Worm (Caenorhabditis elegans) whole organism, late embryonic: ENCODE results near the gene M04D8.8.

ENCODE experiments used
- C08G9.2 ChIP-seq: sonication (generic microtip); optimal IDR thresholded peaks from 2 replicates; lab custom pipeline; 2016; ENCODE audit warnings: mild to moderate bottlenecking, missing genetic modification characterization, moderate library complexity, missing compliant biosample characterization
- T23F11.4 ChIP-seq: fragments of 200-800 bp; sonication (Bioruptor generic); optimal IDR thresholded peaks from 2 replicates; lab custom pipeline; 2018; ENCODE audit warnings: mild to moderate bottlenecking, missing genetic modification characterization, missing compliant biosample characterization
- Y22D7AL.16 ChIP-seq: sonication (generic microtip); optimal IDR thresholded peaks from 2 replicates; lab custom pipeline; 2016; ENCODE audit warnings: missing genetic modification characterization, missing compliant biosample characterization
- ahr-1 ChIP-seq: sonication (generic microtip); optimal IDR thresholded peaks from 2 replicates; lab custom pipeline; 2016; ENCODE audit warnings: missing genetic modification characterization, missing compliant biosample characterization
- ceh-14 ChIP-seq: sonication (generic microtip); optimal IDR thresholded peaks from 2 replicates; lab custom pipeline; 2016; ENCODE audit warnings: missing genotype, missing genetic modification characterization, missing compliant biosample characterization
- ceh-19 ChIP-seq: fragments of 200-800 bp; sonication (Bioruptor generic); optimal IDR thresholded peaks from 2 replicates; lab custom pipeline; 2018; ENCODE audit warnings: mild to moderate bottlenecking, missing genetic modification characterization, missing compliant biosample characterization
- ceh-22 ChIP-seq: sonication (generic microtip); optimal IDR thresholded peaks from 2 replicates; lab custom pipeline; 2017; ENCODE audit warnings: missing biosample characterization, missing genetic modification characterization
- ceh-31 ChIP-seq: sonication (generic microtip); optimal IDR thresholded peaks from 2 replicates; lab custom pipeline; 2016; ENCODE audit warnings: missing genetic modification characterization, missing compliant biosample characterization
- ceh-34 ChIP-seq: sonication (generic microtip); optimal IDR thresholded peaks from 2 replicates; lab custom pipeline; 2016; ENCODE audit warnings: mild to moderate bottlenecking, missing genetic modification characterization, missing compliant biosample characterization
- ceh-45 ChIP-seq: fragments of 200-800 bp; sonication (Bioruptor generic); IDR thresholded peaks from 2 replicates; pipeline ENCODE4 v1.3.6; 2022; ENCODE audit warnings: missing genetic modification reagents, missing genetic modification characterization, missing compliant biosample characterization
- ceh-48 ChIP-seq: sonication (generic microtip); optimal IDR thresholded peaks from 2 replicates; lab custom pipeline; 2016; ENCODE audit warnings: missing genetic modification characterization, inconsistent platforms, missing compliant biosample characterization
- ceh-6 ChIP-seq: fragments of 200-800 bp; sonication (Bioruptor generic); optimal IDR thresholded peaks from 2 replicates; lab custom pipeline; 2018; ENCODE audit warnings: mild to moderate bottlenecking, missing genetic modification characterization, missing compliant biosample characterization
- dmd-4 ChIP-seq: sonication (generic microtip); optimal IDR thresholded peaks from 2 replicates; lab custom pipeline; 2016; ENCODE audit warnings: borderline replicate concordance, missing genetic modification characterization, missing compliant biosample characterization
- dve-1 ChIP-seq: sonication (generic microtip); optimal IDR thresholded peaks from 2 replicates; lab custom pipeline; 2017; ENCODE audit warnings: antibody characterized with exemption, mild to moderate bottlenecking, missing genetic modification characterization, missing compliant biosample characterization
- elt-4 ChIP-seq: sonication (generic microtip); optimal IDR thresholded peaks from 2 replicates; lab custom pipeline; 2016; ENCODE audit warnings: missing genetic modification characterization, missing compliant biosample characterization
- ets-4 ChIP-seq: sonication (generic microtip); optimal IDR thresholded peaks from 2 replicates; lab custom pipeline; 2016; ENCODE audit warnings: missing genetic modification characterization, missing compliant biosample characterization
- eyg-1 ChIP-seq: sonication (generic microtip); optimal IDR thresholded peaks from 2 replicates; lab custom pipeline; 2016; ENCODE audit warnings: missing genotype, missing genetic modification characterization, missing compliant biosample characterization
- fax-1 ChIP-seq: sonication (generic microtip); optimal IDR thresholded peaks from 2 replicates; lab custom pipeline; 2016; ENCODE audit warnings: missing genotype, missing genetic modification characterization, missing compliant biosample characterization
- fkh-10 ChIP-seq: fragments of 150-350 bp; optimal IDR thresholded peaks from 2 replicates; lab custom pipeline; 2014; ENCODE audit warnings: missing biosample characterization, missing genetic modification reagents, missing genetic modification characterization
- hlh-15 ChIP-seq: sonication (generic microtip); optimal IDR thresholded peaks from 2 replicates; lab custom pipeline; 2016; ENCODE audit warnings: missing genetic modification characterization, missing compliant biosample characterization
- hlh-30 ChIP-seq: sonication (generic microtip); optimal IDR thresholded peaks from 2 replicates; lab custom pipeline; 2017; ENCODE audit warnings: antibody characterized with exemption, missing genetic modification characterization, missing compliant biosample characterization; ENCODE audit not compliant: insufficient read depth
- hlh-6 ChIP-seq: sonication (generic microtip); optimal IDR thresholded peaks from 2 replicates; lab custom pipeline; 2016; ENCODE audit warnings: missing genotype, missing genetic modification characterization, missing compliant biosample characterization
- hlh-8 ChIP-seq: sonication (generic microtip); optimal IDR thresholded peaks from 2 replicates; lab custom pipeline; 2016; ENCODE audit warnings: missing genotype, missing genetic modification characterization, missing compliant biosample characterization
- lin-11 ChIP-seq: fragments of 200-800 bp; sonication (Bioruptor generic); optimal IDR thresholded peaks from 2 replicates; lab custom pipeline; 2018; ENCODE audit warnings: mild to moderate bottlenecking, missing genetic modification characterization, missing compliant biosample characterization
- mec-3 ChIP-seq: sonication (generic microtip); optimal IDR thresholded peaks from 2 replicates; lab custom pipeline; 2016; ENCODE audit warnings: borderline replicate concordance, missing genetic modification characterization, missing compliant biosample characterization
- pag-3 ChIP-seq: sonication (generic microtip); optimal IDR thresholded peaks from 2 replicates; lab custom pipeline; 2016; ENCODE audit warnings: missing compliant biosample characterization, missing genetic modification characterization, borderline replicate concordance
- pat-9 ChIP-seq: fragments of 200-800 bp; sonication (Bioruptor generic); optimal IDR thresholded peaks from 2 replicates; lab custom pipeline; 2018; ENCODE audit warnings: mild to moderate bottlenecking, missing genetic modification characterization, moderate library complexity, missing compliant biosample characterization
- pax-1 ChIP-seq: fragments of 150-350 bp; optimal IDR thresholded peaks from 2 replicates; lab custom pipeline; 2014; ENCODE audit warnings: missing biosample characterization, missing genetic modification characterization
- pha-4 ChIP-seq: fragments of 150-350 bp; optimal IDR thresholded peaks from 2 replicates; lab custom pipeline; 2018; ENCODE audit warnings: missing biosample characterization, missing genetic modification reagents, missing genetic modification characterization
- ref-2 ChIP-seq: sonication (generic microtip); optimal IDR thresholded peaks from 2 replicates; lab custom pipeline; 2016; ENCODE audit warnings: missing genetic modification characterization, missing compliant biosample characterization
- rnt-1 ChIP-seq: sonication (generic microtip); optimal IDR thresholded peaks from 2 replicates; lab custom pipeline; 2016; ENCODE audit warnings: missing genetic modification characterization, missing compliant biosample characterization
- sdc-2 ChIP-seq: sonication (generic microtip); optimal IDR thresholded peaks from 2 replicates; lab custom pipeline; 2016; ENCODE audit warnings: missing genotype, missing genetic modification characterization, missing compliant biosample characterization
- sox-2 ChIP-seq: fragments of 200-800 bp; sonication (Bioruptor generic); IDR thresholded peaks from 2 replicates; pipeline ENCODE4 v1.3.6; 2022; ENCODE audit warnings: missing genetic modification reagents, missing genetic modification characterization, missing compliant biosample characterization
- sox-4 ChIP-seq: sonication (generic microtip); optimal IDR thresholded peaks from 2 replicates; lab custom pipeline; 2017; ENCODE audit warnings: mild to moderate bottlenecking, missing genetic modification characterization, inconsistent platforms, missing compliant biosample characterization
- tbx-2 ChIP-seq: sonication (generic microtip); optimal IDR thresholded peaks from 2 replicates; lab custom pipeline; 2016; ENCODE audit warnings: missing genetic modification characterization, missing compliant biosample characterization
- tbx-7 ChIP-seq: sonication (generic microtip); optimal IDR thresholded peaks from 2 replicates; lab custom pipeline; 2016; ENCODE audit warnings: missing genotype, missing genetic modification characterization, missing compliant biosample characterization
- unc-3 ChIP-seq, 2 experiments: fragments of 200-800 bp in 1 of 2; sonication (Bioruptor generic) in 1 of 2; sonication (generic microtip) in 1 of 2; conservative IDR thresholded peaks in 1 of 2; optimal IDR thresholded peaks in 1 of 2; 2 replicates each; pipeline versions ENCODE4 v1.3.6 to Lab custom; 2016 to 2022; ENCODE audit warnings: missing compliant biosample characterization in 2 of 2, missing genetic modification characterization in 2 of 2, missing genetic modification reagents in 1 of 2
- unc-42 ChIP-seq: sonication (generic microtip); optimal IDR thresholded peaks from 2 replicates; lab custom pipeline; 2016; ENCODE audit warnings: missing genotype, missing genetic modification characterization, missing compliant biosample characterization
- unc-55 ChIP-seq: sonication (generic microtip); optimal IDR thresholded peaks from 2 replicates; lab custom pipeline; 2017; ENCODE audit warnings: missing biosample characterization, missing genetic modification reagents, missing genetic modification characterization
- unc-86 ChIP-seq: sonication (generic microtip); optimal IDR thresholded peaks from 2 replicates; lab custom pipeline; 2016; ENCODE audit warnings: missing genetic modification characterization, missing compliant biosample characterization
- ztf-16 ChIP-seq: sonication (generic microtip); optimal IDR thresholded peaks from 2 replicates; lab custom pipeline; 2017; ENCODE audit warnings: missing genetic modification characterization, missing compliant biosample characterization

Gene M04D8.8

ce11 chrIII:10000428-10000827, 33.6 kb upstream of the M04D8.8 start, which contains the start of gene C05B5.2:
Gene C05B5.2, minus strand, starts transcription at chrIII:10000528.
- no peak for TF ChIP-seq unc-55 (GFP tag; lab: Kevin White, UChicago)
- no peak for TF ChIP-seq unc-86 (tag; lab: Kevin White, UChicago)
- TF ChIP-seq mec-3 (tag; lab: Kevin White, UChicago): no peak
- TF ChIP-seq ceh-6 (GFP tag; lab: Kevin White, UChicago): no peak
- TF ChIP-seq hlh-8 (tag; lab: Kevin White, UChicago): no peak
- TF ChIP-seq pag-3: no peak
- TF ChIP-seq tbx-2 (tag; lab: Kevin White, UChicago): no peak
- TF ChIP-seq hlh-30 (tag; lab: Kevin White, UChicago): no peak
- TF ChIP-seq lin-11 (tag; lab: Kevin White, UChicago): no peak
- no peak for TF ChIP-seq ceh-31 (tag; lab: Kevin White, UChicago)
- TF ChIP-seq ceh-48: no peak

DNA sequence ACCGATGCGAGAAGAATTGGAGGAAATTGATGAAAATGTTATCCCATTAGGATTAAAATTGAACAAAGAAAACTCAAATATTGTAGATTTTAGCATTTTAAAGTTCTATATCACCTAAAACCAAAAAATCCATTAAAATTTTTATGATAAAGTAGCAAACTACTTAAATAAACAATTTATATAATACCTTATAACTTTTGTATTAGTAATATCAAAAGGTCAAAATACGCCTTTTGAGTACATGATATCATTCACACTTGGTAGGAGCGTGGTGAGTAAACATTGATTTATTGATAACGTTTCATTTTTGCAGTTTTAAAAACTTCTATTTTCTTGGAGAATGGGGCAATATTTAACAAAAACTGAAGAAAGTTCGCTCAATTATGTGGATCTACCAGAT, 32.9 kb upstream of the M04D8.8 start, which contains the start of gene C05B5.5:
Gene C05B5.5 (plus strand): TSS at position 301 of the 400 bp plus-strand sequence.
- TF ChIP-seq lin-11 (tag; lab: Kevin White, UChicago) (no peak), hlh-15 (tag; lab: Kevin White, UChicago) (no peak), eyg-1 (tag; lab: Kevin White, UChicago) (no peak), ztf-16 (tag; lab: Kevin White, UChicago) (no peak), ceh-14 (tag; lab: Kevin White, UChicago) (no peak), Y22D7AL.16 (no peak), elt-4 (tag; lab: Kevin White, UChicago) (no peak), ref-2 (tag; lab: Kevin White, UChicago) (no peak), sdc-2 (tag; lab: Kevin White, UChicago) (no peak), mec-3 (tag; lab: Kevin White, UChicago) (no peak), ahr-1 (tag; lab: Kevin White, UChicago) (no peak), sox-4 (tag; lab: Kevin White, UChicago) (no peak), fkh-10 (GFP tag; lab: Kevin White, UChicago) (no peak), hlh-6 (no peak)

- no peak for TF ChIP-seq pat-9
- no peak for TF ChIP-seq ceh-14 (tag; lab: Kevin White, UChicago)
- TF ChIP-seq unc-86 (tag; lab: Kevin White, UChicago): no peak
- TF ChIP-seq unc-3 (GFP tag; conservative IDR thresholded peaks at IDR 0.05; lab: Robert Waterston, UW): no peak
- TF ChIP-seq unc-3 (tag; optimal IDR thresholded peaks at IDR 0.05; lab: Kevin White, UChicago): no peak
- TF ChIP-seq Y22D7AL.16: no peak
- no peak for TF ChIP-seq ceh-34 (tag; lab: Kevin White, UChicago)
- TF ChIP-seq unc-55 (GFP tag; lab: Kevin White, UChicago): no peak
- TF ChIP-seq sox-2 (GFP tag; lab: Robert Waterston, UW): no peak
- TF ChIP-seq rnt-1 (tag; lab: Kevin White, UChicago): no peak
- TF ChIP-seq tbx-2 (tag; lab: Kevin White, UChicago): no peak
- TF ChIP-seq T23F11.4 (GFP tag; lab: Kevin White, UChicago): no peak
- no peak for TF ChIP-seq tbx-7 (tag; lab: Kevin White, UChicago)
- TF ChIP-seq pag-3: no peak
- no peak for TF ChIP-seq pax-1 (tag; lab: Kevin White, UChicago)
- no peak for TF ChIP-seq pha-4 (tag; lab: Kevin White, UChicago)
- no peak for TF ChIP-seq ceh-31 (tag; lab: Kevin White, UChicago)
- no peak for TF ChIP-seq unc-42
- TF ChIP-seq, all 69 proteins: peak for 0
Measured at ce11 chrIII:10004213-10004612, 29.8 kb upstream of the M04D8.8 start, which contains the start of gene C05B5.11. Gene C05B5.11, plus strand, starts transcription at chrIII:10004513.

DNA sequence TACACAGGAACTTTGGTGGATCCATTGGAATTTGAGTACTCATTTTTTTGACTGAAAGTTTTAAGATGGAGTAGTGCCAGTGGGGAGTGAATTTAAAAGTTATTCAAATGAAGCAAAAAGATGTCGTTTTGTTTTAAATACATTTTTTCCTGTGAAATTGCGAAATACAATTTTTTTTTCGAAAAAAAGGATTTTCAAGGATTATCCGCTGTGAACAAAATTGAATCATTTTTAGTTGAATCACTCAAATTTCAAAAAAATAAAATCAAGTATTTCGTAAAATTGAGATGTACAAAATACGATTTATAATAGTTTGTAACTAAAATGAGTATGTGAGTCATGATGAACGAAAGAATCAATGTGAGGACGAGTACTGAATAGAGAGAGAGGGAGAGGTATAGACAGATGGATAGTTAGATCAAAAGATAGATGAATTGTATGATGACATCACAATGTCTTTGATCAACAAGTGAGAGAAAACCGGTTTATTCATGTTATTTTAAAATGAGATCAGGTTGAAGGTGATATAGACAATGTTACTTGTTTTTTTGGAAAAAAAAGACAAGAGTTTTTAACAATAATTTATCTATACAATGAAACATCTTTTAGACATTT, 27.1 kb upstream of the M04D8.8 start, which contains the start of gene C05B5.8:
Gene C05B5.8 (minus strand): TSS at position 51 of the 615 bp plus-strand sequence.
- TF ChIP-seq unc-42 (no peak), sdc-2 (tag; lab: Kevin White, UChicago) (no peak), C08G9.2 (tag; lab: Kevin White, UChicago) (no peak), dmd-4 (tag; lab: Kevin White, UChicago) (no peak), ceh-22 (tag; lab: Kevin White, UChicago) (no peak), ceh-45 (GFP tag; lab: Robert Waterston, UW) (no peak), ets-4 (tag; lab: Kevin White, UChicago) (no peak), fax-1 (tag; lab: Kevin White, UChicago) (no peak), tbx-2 (tag; lab: Kevin White, UChicago) (no peak), ceh-19 (GFP tag; lab: Kevin White, UChicago) (no peak), dve-1 (tag; lab: Kevin White, UChicago) (no peak), pag-3 (no peak)
